Fruit fly (Drosophila melanogaster) whole organism: ENCODE results near the gene mRpS23.

Experiments
- CG8478 ChIP-seq: fragments of >200 bp; optimal IDR thresholded peaks from 2 replicates; lab custom pipeline; 2018; ENCODE audit warnings: inconsistent platforms
- psq ChIP-seq: fragments of >200 bp; optimal IDR thresholded peaks from 2 replicates; lab custom pipeline; 2017
- usp ChIP-seq: fragments of >200 bp; optimal IDR thresholded peaks from 2 replicates; lab custom pipeline; 2017; ENCODE audit warnings: missing biosample characterization, missing genetic modification characterization, mixed read lengths

DNA sequence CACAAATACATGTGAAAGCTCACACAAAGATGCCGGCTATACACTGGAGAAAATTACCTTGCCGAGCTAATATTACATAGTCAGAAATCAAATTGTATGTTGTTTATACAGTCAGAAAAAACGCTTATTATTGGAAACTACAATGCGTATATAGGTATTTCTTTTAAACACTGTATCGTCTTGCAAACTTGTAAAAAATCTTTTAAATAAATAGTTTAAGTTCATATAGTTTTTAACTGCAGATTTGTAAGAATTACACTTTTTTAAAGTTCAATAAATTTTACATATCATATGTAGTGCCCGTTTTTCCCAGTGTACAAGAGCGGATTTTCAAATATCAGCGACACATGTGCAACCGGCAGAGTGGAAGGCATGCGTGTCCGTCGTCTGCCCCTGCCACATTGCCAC is 4.9 kb upstream of the mRpS23 start:
- TF ChIP-seq usp (GFP tag; lab: Kevin White, UChicago): no peak
- no peak for TF ChIP-seq CG8478 (lab: Kevin White, UChicago)
- no peak for TF ChIP-seq psq (lab: Kevin White, UChicago)
